Fruit fly (Drosophila melanogaster): ENCODE data around the gene CG9222.
A peak's percentile ranks its signal among the peaks of the same experiment; 100 is the strongest.

CG9222 gene

dm6 chr2L:6178740-6179633, 48.2 kb downstream of the CG9222 start, which contains the start of gene smal:
TSS of gene smal (plus strand) at chr2L:6179133.
- peak in 1 of 2 experiments; percentile 37 for TF ChIP-seq dl (GFP tag; optimal IDR thresholded peaks at IDR 0.05; ENCODE audit: insufficient read depth in 1 of 2, partially characterized antibody in 2 of 2)
- TF ChIP-seq Vsx2 (GFP tag; optimal IDR thresholded peaks at IDR 0.05; ENCODE audit: partially characterized antibody), result peak; percentile 34
- TF ChIP-seq Hr78 (GFP tag; optimal IDR thresholded peaks at IDR 0.05), result no peak
- peak; percentile 44 for TF ChIP-seq fru (GFP tag; optimal IDR thresholded peaks at IDR 0.05)
- TF ChIP-seq Dif (GFP tag; optimal IDR thresholded peaks at IDR 0.05; ENCODE audit: partially characterized antibody), result peak; percentile 45
- TF ChIP-seq tai (GFP tag; optimal IDR thresholded peaks at IDR 0.05), result no peak

DNA sequence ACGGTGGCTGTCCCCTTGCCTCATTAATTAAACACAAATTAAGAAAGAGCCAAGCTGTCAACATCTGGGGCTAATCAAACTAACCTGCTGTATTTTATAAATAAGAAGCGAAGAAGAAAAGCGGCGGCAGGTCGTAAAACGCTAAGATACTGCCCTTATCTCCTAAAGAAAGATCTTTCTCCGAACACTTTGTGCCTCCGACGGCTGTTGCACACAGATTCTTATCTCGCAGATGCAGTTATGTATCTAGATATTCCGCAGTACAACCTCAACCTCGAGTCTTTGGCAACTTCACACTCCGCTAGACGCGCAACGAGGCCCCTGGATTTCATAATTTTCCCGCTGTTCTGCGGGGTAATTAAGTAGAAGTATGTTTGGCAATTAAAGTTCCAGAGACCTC, 49.2 kb downstream of the CG9222 start:
- TF ChIP-seq Rel (GFP tag; optimal IDR thresholded peaks at IDR 0.05), result no peak
- no peak for TF ChIP-seq Rel (tag; optimal IDR thresholded peaks at IDR 0.05)
- no peak for TF ChIP-seq tai (GFP tag; optimal IDR thresholded peaks at IDR 0.05)
- no peak for TF ChIP-seq GATAd (GFP tag; optimal IDR thresholded peaks at IDR 0.05)
- no peak for TF ChIP-seq woc (GFP tag; optimal IDR thresholded peaks at IDR 0.05)
- TF ChIP-seq CG32264 (GFP tag; optimal IDR thresholded peaks at IDR 0.05), result no peak
- TF ChIP-seq Mio (GFP tag; optimal IDR thresholded peaks at IDR 0.05), result no peak
- TF ChIP-seq ey (GFP tag; optimal IDR thresholded peaks at IDR 0.05), result no peak
- no peak for TF ChIP-seq sage (GFP tag; optimal IDR thresholded peaks at IDR 0.05)
- TF ChIP-seq CrebA (GFP tag; optimal IDR thresholded peaks at IDR 0.05; ENCODE audit: borderline replicate concordance), result no peak
- no peak for TF ChIP-seq lola (GFP tag; optimal IDR thresholded peaks at IDR 0.05)
- no peak for TF ChIP-seq fru (GFP tag; optimal IDR thresholded peaks at IDR 0.05)
- TF ChIP-seq CG9705 (GFP tag; optimal IDR thresholded peaks at IDR 0.05), result no peak
- no peak for TF ChIP-seq pan (optimal IDR thresholded peaks at IDR 0.05)
- no peak for TF ChIP-seq HLH106 (tag; optimal IDR thresholded peaks at IDR 0.05)
- no peak for TF ChIP-seq usp (GFP tag; optimal IDR thresholded peaks at IDR 0.05)
- no peak for TF ChIP-seq rgr (GFP tag; optimal IDR thresholded peaks at IDR 0.05)
